Fruit fly (Drosophila melanogaster) whole organism, embryonic: ENCODE results near the gene CG11562.

Experiments used
- Bgb ChIP-seq: fragments of 200-800 bp; sonication (Bioruptor generic); IDR thresholded peaks from 2 replicates; pipeline ENCODE4 v1.3.6; 2022; ENCODE audit warnings: missing biosample characterization, missing genetic modification characterization; ENCODE audit not compliant: partially characterized antibody
- CG1024 ChIP-seq: fragments of 200-800 bp; sonication (Bioruptor generic); IDR thresholded peaks from 2 replicates; pipeline ENCODE4 v1.3.6; 2022; ENCODE audit warnings: missing biosample characterization, missing genetic modification characterization
- CG10654 ChIP-seq: fragments of 200-800 bp; sonication (Bioruptor generic); optimal IDR thresholded peaks from 2 replicates; lab custom pipeline; 2016; ENCODE audit warnings: missing biosample characterization, missing genetic modification characterization
- CG11093 ChIP-seq: fragments of 200-800 bp; sonication (Bioruptor generic); IDR thresholded peaks from 3 replicates; pipeline ENCODE4 v1.3.6; 2022; ENCODE audit warnings: missing biosample characterization, missing genetic modification characterization
- CG11695 ChIP-seq: fragments of 200-800 bp; sonication (Bioruptor generic); IDR thresholded peaks from 3 replicates; pipeline ENCODE4 v1.3.6; 2022; ENCODE audit warnings: missing biosample characterization, missing genetic modification characterization
- CG12104 ChIP-seq: fragments of 200-800 bp; sonication (Bioruptor generic); optimal IDR thresholded peaks from 3 replicates; lab custom pipeline; 2016; ENCODE audit warnings: missing biosample characterization, missing genetic modification characterization
- CG13296 ChIP-seq: fragments of 200-800 bp; sonication (Bioruptor generic); optimal IDR thresholded peaks from 3 replicates; lab custom pipeline; 2018; ENCODE audit warnings: missing biosample characterization, mild to moderate bottlenecking, missing genetic modification characterization
- CG16813 ChIP-seq: fragments of 200-800 bp; sonication (Bioruptor generic); IDR thresholded peaks from 3 replicates; pipeline ENCODE4 v1.3.6; 2022; ENCODE audit warnings: missing biosample characterization, missing genetic modification characterization; ENCODE audit not compliant: partially characterized antibody
- CG16815 ChIP-seq: fragments of 200-800 bp; sonication (Bioruptor generic); optimal IDR thresholded peaks from 3 replicates; lab custom pipeline; 2017; ENCODE audit warnings: missing biosample characterization, mild to moderate bottlenecking, missing genetic modification characterization
- CG17385 ChIP-seq: fragments of 200-800 bp; sonication (Bioruptor generic); optimal IDR thresholded peaks from 3 replicates; lab custom pipeline; 2018; ENCODE audit warnings: missing biosample characterization, mild to moderate bottlenecking, missing genetic modification characterization
- CG2129 ChIP-seq: fragments of 200-800 bp; sonication (Bioruptor generic); IDR thresholded peaks from 2 replicates; pipeline ENCODE4 v1.3.6; 2022; ENCODE audit warnings: missing biosample characterization, missing genetic modification characterization; ENCODE audit not compliant: partially characterized antibody
- CG31388 ChIP-seq: fragments of 200-800 bp; sonication (Bioruptor generic); optimal IDR thresholded peaks from 2 replicates; lab custom pipeline; 2016; ENCODE audit warnings: missing biosample characterization, missing genetic modification characterization
- CG32772 ChIP-seq: fragments of 200-800 bp; sonication (Bioruptor generic); IDR thresholded peaks from 2 replicates; pipeline ENCODE4 v1.3.6; 2022; ENCODE audit warnings: missing biosample characterization, missing genetic modification characterization
- CG3281 ChIP-seq: fragments of 200-800 bp; sonication (Bioruptor generic); optimal IDR thresholded peaks from 3 replicates; lab custom pipeline; 2017; ENCODE audit warnings: missing biosample characterization, mild to moderate bottlenecking, missing genetic modification characterization
- CG5180 ChIP-seq: fragments of 200-800 bp; sonication (Bioruptor generic); optimal IDR thresholded peaks from 3 replicates; lab custom pipeline; 2017; ENCODE audit warnings: missing biosample characterization, missing genetic modification characterization, mild to moderate bottlenecking, moderate library complexity, missing genetic modification reagents
- CG6175 ChIP-seq: fragments of 200-800 bp; sonication (Bioruptor generic); IDR thresholded peaks from 3 replicates; pipeline ENCODE4 v1.3.6; 2022; ENCODE audit warnings: missing biosample characterization, missing genetic modification characterization
- CG6272 ChIP-seq: fragments of 200-800 bp; sonication (Bioruptor generic); IDR thresholded peaks from 2 replicates; pipeline ENCODE4 v1.3.6; 2022; ENCODE audit warnings: missing biosample characterization, missing genetic modification characterization
- CG6689 ChIP-seq: fragments of 200-800 bp; sonication (Bioruptor generic); IDR thresholded peaks from 2 replicates; pipeline ENCODE4 v1.3.6; 2022; ENCODE audit warnings: missing biosample characterization, missing genetic modification characterization
- CG6791 ChIP-seq: fragments of 200-800 bp; sonication (Bioruptor generic); IDR thresholded peaks from 3 replicates; pipeline ENCODE4 v1.3.6; 2022; ENCODE audit warnings: missing biosample characterization, missing genetic modification characterization; ENCODE audit not compliant: partially characterized antibody
- CG7839 ChIP-seq: fragments of 200-800 bp; sonication (Bioruptor generic); optimal IDR thresholded peaks from 3 replicates; lab custom pipeline; 2018; ENCODE audit warnings: missing biosample characterization, mild to moderate bottlenecking, missing genetic modification characterization, moderate library complexity
- CG8359 ChIP-seq: fragments of 200-800 bp; sonication (Bioruptor generic); optimal IDR thresholded peaks from 2 replicates; lab custom pipeline; 2017; ENCODE audit warnings: missing biosample characterization, mild to moderate bottlenecking, missing genetic modification characterization, borderline replicate concordance
- CG8478 ChIP-seq: fragments of >200 bp; optimal IDR thresholded peaks from 2 replicates; lab custom pipeline; 2018
- CG9215 ChIP-seq: fragments of 200-800 bp; sonication (Bioruptor generic); IDR thresholded peaks from 2 replicates; pipeline ENCODE4 v1.3.6; 2022; ENCODE audit warnings: missing biosample characterization, missing genetic modification characterization
- CG9797 ChIP-seq: fragments of 200-800 bp; sonication (Bioruptor generic); optimal IDR thresholded peaks from 3 replicates; lab custom pipeline; 2018; ENCODE audit warnings: missing biosample characterization, mild to moderate bottlenecking, missing genetic modification characterization
- CHES-1-like ChIP-seq: fragments of 200-800 bp; sonication (Bioruptor generic); optimal IDR thresholded peaks from 2 replicates; lab custom pipeline; 2016; ENCODE audit warnings: missing biosample characterization, missing genetic modification characterization
- Hr51 ChIP-seq, 2 experiments: fragments of 200-800 bp; sonication (Bioruptor generic); optimal IDR thresholded peaks; 2 replicates in 1 of 2; 3 replicates in 1 of 2; lab custom pipeline; 2016 to 2018; ENCODE audit warnings: missing biosample characterization in 2 of 2, missing genetic modification characterization in 2 of 2, mild to moderate bottlenecking in 1 of 2, moderate library complexity in 1 of 2
- Nf-YA ChIP-seq: fragments of 200-800 bp; sonication (Bioruptor generic); IDR thresholded peaks from 2 replicates; pipeline ENCODE4 v1.3.6; 2022; ENCODE audit warnings: missing biosample characterization, missing genetic modification characterization
- ac ChIP-seq: fragments of 200-800 bp; sonication (Bioruptor generic); optimal IDR thresholded peaks from 3 replicates; lab custom pipeline; 2017; ENCODE audit warnings: missing biosample characterization, mild to moderate bottlenecking, missing genetic modification characterization
- bowl ChIP-seq: fragments of 200-800 bp; sonication (Bioruptor generic); IDR thresholded peaks from 2 replicates; pipeline ENCODE4 v1.3.6; 2022; ENCODE audit warnings: missing biosample characterization, missing genetic modification characterization
- cas ChIP-seq: fragments of 200-800 bp; sonication (Bioruptor generic); IDR thresholded peaks from 2 replicates; pipeline ENCODE4 v1.3.6; 2022; ENCODE audit warnings: missing biosample characterization, missing genetic modification characterization
- cato ChIP-seq: fragments of 200-800 bp; sonication (Bioruptor generic); optimal IDR thresholded peaks from 2 replicates; lab custom pipeline; 2016; ENCODE audit warnings: missing biosample characterization, missing genetic modification characterization, borderline replicate concordance
- chif ChIP-seq, 2 experiments: fragments of 200-800 bp; sonication (Bioruptor generic); optimal IDR thresholded peaks; 3 replicates each; lab custom pipeline; 2016; ENCODE audit warnings: missing biosample characterization in 2 of 2, missing genetic modification characterization in 2 of 2
- dan ChIP-seq: fragments of 200-800 bp; sonication (Bioruptor generic); IDR thresholded peaks from 2 replicates; pipeline ENCODE4 v1.3.6; 2022; ENCODE audit warnings: missing biosample characterization, missing genetic modification characterization
- dimm ChIP-seq: fragments of 200-800 bp; sonication (Bioruptor generic); IDR thresholded peaks from 2 replicates; pipeline ENCODE4 v1.3.6; 2022; ENCODE audit warnings: missing biosample characterization, missing genetic modification characterization
- en ChIP-seq: fragments of 200-800 bp; sonication (Bioruptor generic); optimal IDR thresholded peaks from 2 replicates; lab custom pipeline; 2016; ENCODE audit warnings: missing biosample characterization, missing genetic modification characterization
- exex ChIP-seq: fragments of 200-800 bp; sonication (Bioruptor generic); optimal IDR thresholded peaks from 4 replicates; lab custom pipeline; 2018; ENCODE audit warnings: missing biosample characterization, mild to moderate bottlenecking, missing genetic modification characterization, moderate library complexity
- eyg ChIP-seq: fragments of 200-800 bp; sonication (Bioruptor generic); optimal IDR thresholded peaks from 3 replicates; lab custom pipeline; 2016; ENCODE audit warnings: missing biosample characterization, missing genetic modification characterization
- fd96Cb ChIP-seq: fragments of 200-800 bp; sonication (Bioruptor generic); optimal IDR thresholded peaks from 2 replicates; lab custom pipeline; 2018; ENCODE audit warnings: missing biosample characterization, mild to moderate bottlenecking, missing genetic modification characterization, moderate library complexity
- h ChIP-seq: fragments of >200 bp; optimal IDR thresholded peaks from 2 replicates; lab custom pipeline; 2017
- mld ChIP-seq: fragments of 200-800 bp; sonication (Bioruptor generic); IDR thresholded peaks from 3 replicates; pipeline ENCODE4 v1.3.6; 2022; ENCODE audit warnings: missing biosample characterization, missing genetic modification characterization; ENCODE audit not compliant: partially characterized antibody
- nerfin-2 ChIP-seq: fragments of 200-800 bp; sonication (Bioruptor generic); IDR thresholded peaks from 2 replicates; pipeline ENCODE4 v1.3.6; 2022; ENCODE audit warnings: missing biosample characterization, missing genetic modification characterization; ENCODE audit not compliant: partially characterized antibody
- pho ChIP-seq: fragments of 200-800 bp; sonication (Bioruptor generic); optimal IDR thresholded peaks from 2 replicates; lab custom pipeline; 2016; ENCODE audit warnings: missing biosample characterization, missing genetic modification characterization
- row ChIP-seq: fragments of 200-800 bp; sonication (Bioruptor generic); IDR thresholded peaks from 3 replicates; pipeline ENCODE4 v1.3.6; 2022; ENCODE audit warnings: missing biosample characterization, missing genetic modification characterization
- sens-2 ChIP-seq: fragments of 200-800 bp; sonication (Bioruptor generic); IDR thresholded peaks from 2 replicates; pipeline ENCODE4 v1.3.6; 2022; ENCODE audit warnings: missing biosample characterization, missing genetic modification characterization
- so ChIP-seq: fragments of 200-800 bp; sonication (Bioruptor generic); IDR thresholded peaks from 3 replicates; pipeline ENCODE4 v1.3.6; 2022; ENCODE audit warnings: missing biosample characterization, missing genetic modification characterization
- sob ChIP-seq: fragments of 200-800 bp; sonication (Bioruptor generic); IDR thresholded peaks from 2 replicates; pipeline ENCODE4 v1.3.6; 2022; ENCODE audit warnings: missing biosample characterization, missing genetic modification characterization
- sr ChIP-seq: fragments of 200-800 bp; sonication (Bioruptor generic); IDR thresholded peaks from 3 replicates; pipeline ENCODE4 v1.3.6; 2022; ENCODE audit warnings: missing biosample characterization, missing genetic modification characterization
- sug ChIP-seq: fragments of 200-800 bp; optimal IDR thresholded peaks from 2 replicates; lab custom pipeline; 2019; ENCODE audit warnings: missing biosample characterization, mild to moderate bottlenecking, missing genetic modification characterization, moderate library complexity
- unpg ChIP-seq: fragments of 200-800 bp; sonication (Bioruptor generic); optimal IDR thresholded peaks from 3 replicates; lab custom pipeline; 2018; ENCODE audit warnings: missing biosample characterization, mild to moderate bottlenecking, missing genetic modification characterization, moderate library complexity
- usp ChIP-seq: fragments of >200 bp; optimal IDR thresholded peaks from 2 replicates; lab custom pipeline; 2017; ENCODE audit warnings: missing biosample characterization, missing genetic modification characterization
- wor ChIP-seq: fragments of 200-800 bp; sonication (Bioruptor generic); IDR thresholded peaks from 2 replicates; pipeline ENCODE4 v1.3.6; 2022; ENCODE audit warnings: missing biosample characterization, missing genetic modification characterization
- zf30C ChIP-seq: fragments of 200-800 bp; sonication (Bioruptor generic); optimal IDR thresholded peaks from 3 replicates; lab custom pipeline; 2018; ENCODE audit warnings: missing biosample characterization, mild to moderate bottlenecking, missing genetic modification characterization

Gene CG11562

DNA sequence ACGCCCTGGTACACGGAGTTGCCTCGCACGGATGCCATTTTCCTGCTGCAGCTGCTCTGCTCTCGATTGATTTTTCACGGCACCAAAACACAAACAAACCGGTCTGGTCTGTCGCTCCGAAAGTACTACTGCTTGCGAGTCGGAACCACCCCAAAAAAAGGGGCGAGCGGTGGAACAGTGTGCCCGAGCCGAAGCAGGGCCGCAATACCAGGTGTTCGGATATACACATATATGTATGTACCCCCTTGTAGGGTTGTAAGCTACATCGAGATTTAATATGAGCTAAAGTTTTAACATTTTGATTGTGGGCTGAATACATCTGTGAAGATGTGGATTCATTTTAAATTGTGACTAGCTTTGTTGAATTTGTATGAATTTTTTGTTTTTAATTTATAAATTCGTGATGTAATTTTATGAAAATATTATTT is 6.6 kb upstream of the CG11562 start (continued):
- TF ChIP-seq CG9797 (GFP tag; lab: Kevin White, UChicago), result peak; percentile 93
- peak; percentile 54 for TF ChIP-seq CG13296 (GFP tag; lab: Kevin White, UChicago)
- TF ChIP-seq CG1024, result no peak
- TF ChIP-seq Nf-YA (GFP tag; lab: Robert Waterston, UW), result no peak
- no peak for TF ChIP-seq h (lab: Kevin White, UChicago)
- TF ChIP-seq CG7839 (tag; lab: Kevin White, UChicago), result peak; percentile 53
- peak; percentile 63 for TF ChIP-seq sug (tag; lab: Kevin White, UChicago)
- peak; percentile 53; the same call in 1 of the 2 replicates for TF ChIP-seq Bgb (GFP tag; lab: Robert Waterston, UW)
- TF ChIP-seq CG11093 (GFP tag; lab: Robert Waterston, UW), result no peak
- no peak for TF ChIP-seq zf30C (GFP tag; lab: Kevin White, UChicago)
- TF ChIP-seq Hr51 (GFP tag; optimal IDR thresholded peaks at IDR 0.05; lab: Kevin White, UChicago), result peak; percentile 47 to 56
- no peak for TF ChIP-seq CG8359 (GFP tag; lab: Kevin White, UChicago)
- TF ChIP-seq CG32772 (GFP tag; lab: Robert Waterston, UW), result no peak
- TF ChIP-seq eyg (GFP tag; lab: Kevin White, UChicago), result peak; percentile 7
- no peak for TF ChIP-seq CG16815 (GFP tag; lab: Kevin White, UChicago)
- TF ChIP-seq chif (GFP tag; optimal IDR thresholded peaks at IDR 0.05; lab: Kevin White, UChicago), result peak; percentile 21 to 25
- TF ChIP-seq CG6791 (GFP tag; lab: Robert Waterston, UW), result peak; percentile 57; the same call in 1 of the 3 replicates
- peak; percentile 65 for TF ChIP-seq CG3281
- TF ChIP-seq so, result no peak; the same call in 2 of the 3 replicates
- TF ChIP-seq CG6272 (GFP tag; lab: Robert Waterston, UW), result no peak
- TF ChIP-seq CG17385, result peak; percentile 48
- TF ChIP-seq bowl (GFP tag; lab: Robert Waterston, UW), result no peak
- no peak for TF ChIP-seq dimm (GFP tag; lab: Robert Waterston, UW)
- TF ChIP-seq mld (GFP tag; lab: Robert Waterston, UW), result no peak
- TF ChIP-seq ac, result peak; percentile 19
- TF ChIP-seq wor (GFP tag; lab: Robert Waterston, UW), result no peak
- TF ChIP-seq CG9215 (GFP tag; lab: Robert Waterston, UW), result no peak
- peak; percentile 69 for TF ChIP-seq CG5180 (GFP tag; lab: Kevin White, UChicago)
- peak; percentile 83 for TF ChIP-seq CG6689 (GFP tag; lab: Robert Waterston, UW)
- TF ChIP-seq fd96Cb (tag; lab: Kevin White, UChicago), result peak; percentile 22
- no peak for TF ChIP-seq usp
- TF ChIP-seq dan (GFP tag; lab: Robert Waterston, UW), result no peak
- peak; percentile 22 for TF ChIP-seq pho
- peak; percentile 65; the same call in 1 of the 2 replicates for TF ChIP-seq sob (GFP tag; lab: Robert Waterston, UW)
- no peak for TF ChIP-seq CG8478
- peak; percentile 62 for TF ChIP-seq CHES-1-like
- no peak for TF ChIP-seq CG16813 (GFP tag; lab: Robert Waterston, UW)
- TF ChIP-seq exex (tag; lab: Kevin White, UChicago), result no peak
- no peak for TF ChIP-seq CG10654 (GFP tag; lab: Kevin White, UChicago)
- TF ChIP-seq CG6175 (GFP tag; lab: Robert Waterston, UW), result no peak
- TF ChIP-seq CG11695 (GFP tag; lab: Robert Waterston, UW), result no peak
- TF ChIP-seq cas, result no peak
- TF ChIP-seq sr (GFP tag; lab: Robert Waterston, UW), result peak; percentile 31; the same call in 1 of the 3 replicates
- TF ChIP-seq CG31388 (GFP tag; lab: Kevin White, UChicago), result no peak
- no peak for TF ChIP-seq en (GFP tag; lab: Kevin White, UChicago)
- TF ChIP-seq CG12104 (GFP tag; lab: Kevin White, UChicago), result no peak
- TF ChIP-seq cato (GFP tag; lab: Kevin White, UChicago), result no peak
- no peak for TF ChIP-seq CG2129
- no peak for TF ChIP-seq nerfin-2 (GFP tag; lab: Robert Waterston, UW)
- TF ChIP-seq row (GFP tag; lab: Robert Waterston, UW), result peak; percentile 73
- 0 out of 2 replicates have a peak, but pooled peaks have one; percentile 33 for TF ChIP-seq sens-2
- peak; percentile 58 for TF ChIP-seq unpg (GFP tag; lab: Kevin White, UChicago)
